Fruit fly (Drosophila melanogaster) whole organism, embryonic: ENCODE measurements around the gene Cpr65Ea.

Experiments used
- B-H2 ChIP-seq: fragments of 200-800 bp; sonication (Bioruptor generic); optimal IDR thresholded peaks from 2 replicates; lab custom pipeline; 2018; ENCODE audit warnings: missing biosample characterization, mild to moderate bottlenecking, missing genetic modification characterization
- CG10979 ChIP-seq: fragments of 200-800 bp; sonication (Bioruptor generic); optimal IDR thresholded peaks from 2 replicates; lab custom pipeline; 2018; ENCODE audit warnings: missing biosample characterization, mild to moderate bottlenecking, missing genetic modification characterization, moderate library complexity
- CG11560 ChIP-seq: fragments of 200-800 bp; sonication (Bioruptor generic); IDR thresholded peaks from 3 replicates; pipeline ENCODE4 v1.3.6; 2022; ENCODE audit warnings: missing biosample characterization, missing genetic modification characterization
- CG1233 ChIP-seq: fragments of 200-800 bp; sonication (Bioruptor generic); optimal IDR thresholded peaks from 4 replicates; lab custom pipeline; 2018; ENCODE audit warnings: missing biosample characterization, mild to moderate bottlenecking, missing genetic modification characterization
- CG1603 ChIP-seq: fragments of 200-800 bp; sonication (Bioruptor generic); optimal IDR thresholded peaks from 2 replicates; lab custom pipeline; 2019; ENCODE audit warnings: missing biosample characterization, mild to moderate bottlenecking, missing genetic modification characterization, moderate library complexity
- CG3281 ChIP-seq: fragments of 200-800 bp; sonication (Bioruptor generic); optimal IDR thresholded peaks from 3 replicates; lab custom pipeline; 2017; ENCODE audit warnings: missing biosample characterization, mild to moderate bottlenecking, missing genetic modification characterization
- CG3407 ChIP-seq: fragments of 200-800 bp; sonication (Bioruptor generic); optimal IDR thresholded peaks from 2 replicates; lab custom pipeline; 2018; ENCODE audit warnings: missing biosample characterization, mild to moderate bottlenecking, missing genetic modification characterization
- CG34224 ChIP-seq: fragments of 200-800 bp; sonication (Bioruptor generic); IDR thresholded peaks from 3 replicates; pipeline ENCODE4 v1.3.6; 2022; ENCODE audit warnings: missing biosample characterization, missing genetic modification characterization; ENCODE audit not compliant: partially characterized antibody
- CG42726 ChIP-seq: fragments of 200-800 bp; sonication (Bioruptor generic); IDR thresholded peaks from 2 replicates; pipeline ENCODE4 v1.3.6; 2022; ENCODE audit warnings: missing biosample characterization, missing genetic modification characterization; ENCODE audit not compliant: partially characterized antibody
- CG6813 ChIP-seq: fragments of 200-800 bp; sonication (Bioruptor generic); optimal IDR thresholded peaks from 2 replicates; lab custom pipeline; 2017; ENCODE audit warnings: missing biosample characterization, missing genetic modification characterization, mild to moderate bottlenecking, moderate library complexity, missing genetic modification reagents
- CG7963 ChIP-seq: fragments of 200-800 bp; sonication (Bioruptor generic); IDR thresholded peaks from 3 replicates; pipeline ENCODE4 v1.3.6; 2022; ENCODE audit warnings: missing biosample characterization, missing genetic modification characterization; ENCODE audit not compliant: partially characterized antibody
- CG8944 ChIP-seq: fragments of 200-800 bp; sonication (Bioruptor generic); optimal IDR thresholded peaks from 3 replicates; lab custom pipeline; 2016; ENCODE audit warnings: missing biosample characterization, missing genetic modification characterization
- D ChIP-seq, 2 experiments: fragments of 200-800 bp in 1 of 2; fragments of >200 bp in 1 of 2; sonication (Bioruptor generic) in 1 of 2; optimal IDR thresholded peaks; 2 replicates in 1 of 2; 3 replicates in 1 of 2; lab custom pipeline; 2017; ENCODE audit warnings: mild to moderate bottlenecking in 1 of 2, missing biosample characterization in 1 of 2, missing genetic modification characterization in 1 of 2, missing genetic modification reagents in 1 of 2
- Dbx ChIP-seq: fragments of 200-800 bp; sonication (Bioruptor generic); IDR thresholded peaks from 3 replicates; pipeline ENCODE4 v1.3.6; 2022; ENCODE audit warnings: missing biosample characterization, missing genetic modification characterization
- Dll ChIP-seq: fragments of 200-800 bp; sonication (Bioruptor generic); IDR thresholded peaks from 4 replicates; pipeline ENCODE4 v1.3.6; 2022; ENCODE audit warnings: missing biosample characterization, missing genetic modification characterization; ENCODE audit not compliant: partially characterized antibody
- Doc3 ChIP-seq: fragments of 200-800 bp; sonication (Bioruptor generic); IDR thresholded peaks from 3 replicates; pipeline ENCODE4 v1.3.6; 2022; ENCODE audit warnings: missing biosample characterization, missing genetic modification characterization; ENCODE audit not compliant: partially characterized antibody
- Dp ChIP-seq: fragments of 200-800 bp; sonication (Bioruptor generic); optimal IDR thresholded peaks from 2 replicates; lab custom pipeline; 2018; ENCODE audit warnings: missing biosample characterization, mild to moderate bottlenecking, missing genetic modification characterization, moderate library complexity
- Dref ChIP-seq: fragments of 200-800 bp; sonication (Bioruptor generic); IDR thresholded peaks from 2 replicates; pipeline ENCODE4 v1.3.6; 2022; ENCODE audit warnings: missing biosample characterization, missing genetic modification characterization
- E2f2 ChIP-seq: fragments of 200-800 bp; sonication (Bioruptor generic); IDR thresholded peaks from 2 replicates; pipeline ENCODE4 v1.3.6; 2022; ENCODE audit warnings: missing biosample characterization, missing genetic modification characterization
- Eip74EF ChIP-seq, 2 experiments: fragments of 200-800 bp in 1 of 2; fragments of >200 bp in 1 of 2; sonication (Bioruptor generic) in 1 of 2; optimal IDR thresholded peaks; 2 replicates each; lab custom pipeline; 2017 to 2019; ENCODE audit warnings: missing biosample characterization in 2 of 2, missing genetic modification characterization in 2 of 2, mild to moderate bottlenecking in 1 of 2, moderate library complexity in 1 of 2
- MBD-R2 ChIP-seq: fragments of 200-800 bp; sonication (Bioruptor generic); IDR thresholded peaks from 2 replicates; pipeline ENCODE4 v1.3.6; 2022; ENCODE audit warnings: missing biosample characterization, missing genetic modification characterization
- NC2α ChIP-seq: fragments of 200-800 bp; sonication (Bioruptor generic); optimal IDR thresholded peaks from 2 replicates; lab custom pipeline; 2016; ENCODE audit warnings: missing biosample characterization, missing genetic modification characterization
- Oli ChIP-seq: fragments of 200-800 bp; sonication (Bioruptor generic); optimal IDR thresholded peaks from 2 replicates; lab custom pipeline; 2018; ENCODE audit warnings: missing biosample characterization, mild to moderate bottlenecking, missing genetic modification characterization, moderate library complexity
- Opbp ChIP-seq: fragments of 200-800 bp; sonication (Bioruptor generic); IDR thresholded peaks from 3 replicates; pipeline ENCODE4 v1.3.6; 2022; ENCODE audit warnings: missing biosample characterization, missing genetic modification characterization; ENCODE audit not compliant: partially characterized antibody
- PHDP ChIP-seq: fragments of 200-800 bp; sonication (Bioruptor generic); optimal IDR thresholded peaks from 3 replicates; lab custom pipeline; 2018; ENCODE audit warnings: missing biosample characterization, mild to moderate bottlenecking, missing genetic modification characterization, moderate library complexity
- Rx ChIP-seq: fragments of 200-800 bp; sonication (Bioruptor generic); IDR thresholded peaks from 2 replicates; pipeline ENCODE4 v1.3.6; 2022; ENCODE audit warnings: missing biosample characterization, missing genetic modification characterization
- Scr ChIP-seq: fragments of 200-800 bp; sonication (Bioruptor generic); IDR thresholded peaks from 2 replicates; pipeline ENCODE4 v1.3.6; 2022; ENCODE audit warnings: missing biosample characterization, missing genetic modification characterization; ENCODE audit not compliant: partially characterized antibody
- Usf ChIP-seq: fragments of 200-800 bp; sonication (Bioruptor generic); optimal IDR thresholded peaks from 2 replicates; lab custom pipeline; 2017; ENCODE audit warnings: missing genotype, missing biosample characterization, missing genetic modification characterization
- ab ChIP-seq: fragments of 200-800 bp; sonication (Bioruptor generic); optimal IDR thresholded peaks from 2 replicates; lab custom pipeline; 2016; ENCODE audit warnings: missing biosample characterization, missing genetic modification characterization
- al ChIP-seq: fragments of 200-800 bp; sonication (Bioruptor generic); IDR thresholded peaks from 2 replicates; pipeline ENCODE4 v1.3.6; 2022; ENCODE audit warnings: missing biosample characterization, missing genetic modification characterization
- amos ChIP-seq: fragments of 200-800 bp; sonication (Bioruptor generic); IDR thresholded peaks from 2 replicates; pipeline ENCODE4 v1.3.6; 2022; ENCODE audit warnings: missing biosample characterization, missing genetic modification characterization; ENCODE audit not compliant: partially characterized antibody
- cato ChIP-seq: fragments of 200-800 bp; sonication (Bioruptor generic); optimal IDR thresholded peaks from 2 replicates; lab custom pipeline; 2016; ENCODE audit warnings: missing biosample characterization, missing genetic modification characterization, borderline replicate concordance
- chm ChIP-seq: fragments of 200-800 bp; sonication (Bioruptor generic); IDR thresholded peaks from 2 replicates; pipeline ENCODE4 v1.3.6; 2022; ENCODE audit warnings: missing biosample characterization, missing genetic modification characterization
- dan ChIP-seq: fragments of 200-800 bp; sonication (Bioruptor generic); IDR thresholded peaks from 2 replicates; pipeline ENCODE4 v1.3.6; 2022; ENCODE audit warnings: missing biosample characterization, missing genetic modification characterization
- dpn ChIP-seq, 2 experiments: fragments of 200-800 bp; sonication (Bioruptor generic); optimal IDR thresholded peaks; 3 replicates each; lab custom pipeline; 2016; ENCODE audit warnings: missing biosample characterization in 2 of 2, missing genetic modification characterization in 2 of 2
- exex ChIP-seq: fragments of 200-800 bp; sonication (Bioruptor generic); optimal IDR thresholded peaks from 4 replicates; lab custom pipeline; 2018; ENCODE audit warnings: missing biosample characterization, mild to moderate bottlenecking, missing genetic modification characterization, moderate library complexity
- fu2 ChIP-seq: fragments of 200-800 bp; sonication (Bioruptor generic); optimal IDR thresholded peaks from 2 replicates; lab custom pipeline; 2016; ENCODE audit warnings: missing biosample characterization, missing genetic modification characterization
- hb ChIP-seq: fragments of 200-800 bp; sonication (Bioruptor generic); IDR thresholded peaks from 3 replicates; pipeline ENCODE4 v1.3.6; 2022; ENCODE audit warnings: missing biosample characterization, missing genetic modification characterization; ENCODE audit not compliant: partially characterized antibody
- hbn ChIP-seq: fragments of 200-800 bp; sonication (Bioruptor generic); IDR thresholded peaks from 2 replicates; pipeline ENCODE4 v1.3.6; 2022; ENCODE audit warnings: missing biosample characterization, missing genetic modification characterization; ENCODE audit not compliant: partially characterized antibody
- her ChIP-seq: fragments of 200-800 bp; sonication (Bioruptor generic); optimal IDR thresholded peaks from 2 replicates; lab custom pipeline; 2016; ENCODE audit warnings: missing biosample characterization, missing genetic modification characterization
- jumu ChIP-seq: fragments of 200-800 bp; sonication (Bioruptor generic); optimal IDR thresholded peaks from 3 replicates; lab custom pipeline; 2016; ENCODE audit warnings: missing biosample characterization, missing genetic modification characterization
- kni ChIP-seq: fragments of 200-800 bp; sonication (Bioruptor generic); optimal IDR thresholded peaks from 3 replicates; lab custom pipeline; 2017; ENCODE audit warnings: mild to moderate bottlenecking, missing biosample characterization, missing genetic modification reagents, missing genetic modification characterization
- knrl ChIP-seq: fragments of 200-800 bp; sonication (Bioruptor generic); IDR thresholded peaks from 3 replicates; pipeline ENCODE4 v1.3.6; 2022; ENCODE audit warnings: missing biosample characterization, missing genetic modification characterization; ENCODE audit not compliant: partially characterized antibody
- pzg ChIP-seq: fragments of 200-800 bp; sonication (Bioruptor generic); optimal IDR thresholded peaks from 3 replicates; lab custom pipeline; 2018; ENCODE audit warnings: missing biosample characterization, mild to moderate bottlenecking, missing genetic modification characterization, moderate library complexity
- sisA ChIP-seq: fragments of 200-800 bp; sonication (Bioruptor generic); IDR thresholded peaks from 2 replicates; pipeline ENCODE4 v1.3.6; 2022; ENCODE audit warnings: missing biosample characterization, missing genetic modification characterization
- tna ChIP-seq: fragments of 200-800 bp; sonication (Bioruptor generic); IDR thresholded peaks from 2 replicates; pipeline ENCODE4 v1.3.6; 2022; ENCODE audit warnings: missing biosample characterization, missing genetic modification characterization; ENCODE audit not compliant: partially characterized antibody
- vnd ChIP-seq: fragments of 200-800 bp; sonication (Bioruptor generic); IDR thresholded peaks from 3 replicates; pipeline ENCODE4 v1.3.6; 2022; ENCODE audit warnings: missing biosample characterization, missing genetic modification characterization; ENCODE audit not compliant: partially characterized antibody
- zen ChIP-seq: fragments of 200-800 bp; sonication (Bioruptor generic); optimal IDR thresholded peaks from 3 replicates; lab custom pipeline; 2018; ENCODE audit warnings: missing biosample characterization, mild to moderate bottlenecking, missing genetic modification characterization, moderate library complexity

Gene Cpr65Ea

DNA sequence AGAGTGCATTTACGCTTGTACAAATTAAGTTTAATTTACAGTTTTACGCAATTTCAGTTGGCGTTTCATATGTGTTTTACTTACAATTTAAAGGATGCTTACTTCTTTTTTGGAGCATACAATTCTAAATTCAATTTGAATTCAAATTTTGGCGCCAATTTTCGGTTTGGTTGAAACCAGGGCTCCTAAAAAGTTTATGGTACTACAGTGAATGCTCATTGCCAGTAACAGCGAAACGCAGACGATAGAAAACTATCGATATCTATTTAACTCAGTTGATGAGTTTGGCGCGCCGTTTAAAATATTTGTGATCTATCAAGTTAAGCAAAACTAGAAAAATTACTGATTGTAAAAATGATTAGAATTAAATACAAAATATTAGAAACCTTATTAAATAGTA lies 7.6 kb upstream of the Cpr65Ea start (continued):
- TF ChIP-seq hb (peak; percentile 56; the same call in 1 of the 3 replicates), E2f2 (GFP tag; lab: Robert Waterston, UW) (peak; percentile 97), NC2α (GFP tag; lab: Kevin White, UChicago) (no peak), kni (GFP tag; lab: Kevin White, UChicago) (no peak), Rx (GFP tag; lab: Robert Waterston, UW) (no peak), CG1603 (tag; lab: Kevin White, UChicago) (no peak), CG34224 (GFP tag; lab: Robert Waterston, UW) (peak; percentile 56), CG7963 (GFP tag; lab: Robert Waterston, UW) (peak; percentile 47; the same call in 2 of the 3 replicates), PHDP (tag; lab: Kevin White, UChicago) (no peak), Opbp (peak; percentile 38; the same call in 2 of the 3 replicates), chm (no peak), fu2 (GFP tag; lab: Kevin White, UChicago) (no peak), Usf (no peak), MBD-R2 (GFP tag; lab: Robert Waterston, UW) (no peak), hbn (GFP tag; lab: Robert Waterston, UW) (peak; percentile 44; the same call in 1 of the 2 replicates), Eip74EF (GFP tag; optimal IDR thresholded peaks at IDR 0.05; lab: Kevin White, UChicago) (no peak), dpn (GFP tag; optimal IDR thresholded peaks at IDR 0.05; lab: Kevin White, UChicago) (no peak), pzg (GFP tag; lab: Kevin White, UChicago) (peak; percentile 24), Dref (GFP tag; lab: Robert Waterston, UW) (peak; percentile 74), ab (GFP tag; lab: Kevin White, UChicago) (no peak), Dll (GFP tag; lab: Robert Waterston, UW) (peak; percentile 69), Scr (GFP tag; lab: Robert Waterston, UW) (peak; percentile 67), zen (no peak), Dbx (GFP tag; lab: Robert Waterston, UW) (no peak), knrl (GFP tag; lab: Robert Waterston, UW) (peak; percentile 63), CG42726 (GFP tag; lab: Robert Waterston, UW) (0 out of 2 replicates have a peak, but pooled peaks have one; percentile 15), al (no peak), CG3407 (GFP tag; lab: Kevin White, UChicago) (no peak), jumu (GFP tag; lab: Kevin White, UChicago) (no peak), her (GFP tag; lab: Kevin White, UChicago) (no peak), tna (GFP tag; lab: Robert Waterston, UW) (peak; percentile 55), cato (GFP tag; lab: Kevin White, UChicago) (no peak), dan (GFP tag; lab: Robert Waterston, UW) (no peak), sisA (no peak), CG8944 (GFP tag; lab: Kevin White, UChicago) (no peak), CG6813 (GFP tag; lab: Kevin White, UChicago) (no peak), D (optimal IDR thresholded peaks at IDR 0.05; lab: Kevin White, UChicago) (no peak), D (GFP tag; optimal IDR thresholded peaks at IDR 0.05; lab: Kevin White, UChicago) (no peak), exex (tag; lab: Kevin White, UChicago) (no peak), Oli (no peak), CG3281 (GFP tag; lab: Kevin White, UChicago) (no peak), Dp (GFP tag; lab: Kevin White, UChicago) (peak; percentile 68), CG10979 (tag; lab: Kevin White, UChicago) (no peak), CG1233 (no peak), amos (GFP tag; lab: Robert Waterston, UW) (peak; percentile 71), CG11560 (no peak), Doc3 (GFP tag; lab: Robert Waterston, UW) (peak; percentile 57; the same call in 2 of the 3 replicates), B-H2 (GFP tag; lab: Kevin White, UChicago) (no peak), vnd (GFP tag; lab: Robert Waterston, UW) (peak; percentile 42; the same call in 1 of the 3 replicates)
